Fruit fly (Drosophila melanogaster) whole organism, adult: ENCODE results near the gene CG33489.

Experiments used
- CG11617 ChIP-seq: fragments of 200-800 bp; sonication (Bioruptor generic); optimal IDR thresholded peaks from 2 replicates; lab custom pipeline; 2017; ENCODE audit warnings: mild to moderate bottlenecking, missing biosample characterization, missing genetic modification reagents, missing genetic modification characterization
- CG12768 ChIP-seq: fragments of 200-800 bp; sonication (Bioruptor generic); optimal IDR thresholded peaks from 2 replicates; lab custom pipeline; 2017; ENCODE audit warnings: missing biosample characterization, missing genetic modification characterization, mild to moderate bottlenecking, moderate library complexity, missing genetic modification reagents
- CG14711 ChIP-seq: fragments of 200-800 bp; sonication (Bioruptor generic); optimal IDR thresholded peaks from 2 replicates; lab custom pipeline; 2018; ENCODE audit warnings: missing biosample characterization, mild to moderate bottlenecking, missing genetic modification characterization, moderate library complexity
- CG1620 ChIP-seq: fragments of 200-800 bp; sonication (Bioruptor generic); optimal IDR thresholded peaks from 2 replicates; lab custom pipeline; 2016; ENCODE audit warnings: missing biosample characterization, missing genetic modification characterization
- CG33017 ChIP-seq: fragments of 200-800 bp; sonication (Bioruptor generic); optimal IDR thresholded peaks from 2 replicates; lab custom pipeline; 2018; ENCODE audit warnings: missing biosample characterization, mild to moderate bottlenecking, missing genetic modification characterization, moderate library complexity
- CG5204 ChIP-seq: fragments of 200-800 bp; sonication (Bioruptor generic); optimal IDR thresholded peaks from 2 replicates; lab custom pipeline; 2016; ENCODE audit warnings: missing biosample characterization, missing genetic modification characterization
- CG7045 ChIP-seq: fragments of 200-800 bp; sonication (Bioruptor generic); optimal IDR thresholded peaks from 2 replicates; lab custom pipeline; 2017; ENCODE audit warnings: missing biosample characterization, mild to moderate bottlenecking, missing genetic modification characterization
- CG7101 ChIP-seq: fragments of 200-800 bp; sonication (Bioruptor generic); optimal IDR thresholded peaks from 2 replicates; lab custom pipeline; 2018; ENCODE audit warnings: missing biosample characterization, mild to moderate bottlenecking, missing genetic modification characterization, moderate library complexity
- Clk ChIP-seq: fragments of 200-800 bp; sonication (Bioruptor generic); optimal IDR thresholded peaks from 2 replicates; lab custom pipeline; 2017; ENCODE audit warnings: missing biosample characterization, missing genetic modification characterization
- Crg-1 ChIP-seq: fragments of 200-800 bp; sonication (Bioruptor generic); optimal IDR thresholded peaks from 2 replicates; lab custom pipeline; 2016; ENCODE audit warnings: missing biosample characterization, missing genetic modification characterization
- Hr96 ChIP-seq: fragments of 200-800 bp; sonication (Bioruptor generic); optimal IDR thresholded peaks from 2 replicates; lab custom pipeline; 2016; ENCODE audit warnings: missing biosample characterization, missing genetic modification characterization
- Mnt ChIP-seq: fragments of 200-800 bp; sonication (Bioruptor generic); optimal IDR thresholded peaks from 2 replicates; lab custom pipeline; 2016; ENCODE audit warnings: missing biosample characterization, mild to moderate bottlenecking, missing genetic modification characterization
- bab1 ChIP-seq: fragments of 200-800 bp; sonication (Bioruptor generic); optimal IDR thresholded peaks from 3 replicates; lab custom pipeline; 2019; ENCODE audit warnings: missing biosample characterization, mild to moderate bottlenecking, missing genetic modification characterization, moderate library complexity
- cic ChIP-seq: fragments of 200-800 bp; sonication (Bioruptor generic); optimal IDR thresholded peaks from 2 replicates; lab custom pipeline; 2017; ENCODE audit warnings: missing biosample characterization, mild to moderate bottlenecking, missing genetic modification characterization, moderate library complexity
- cnc ChIP-seq, 2 experiments: fragments of >200 bp; optimal IDR thresholded peaks; 2 replicates each; lab custom pipeline; 2017
- kay ChIP-seq: fragments of 200-800 bp; sonication (Bioruptor generic); peaks from one replicate; lab custom pipeline; 2016; ENCODE audit warnings: missing biosample characterization, missing genetic modification characterization, borderline replicate concordance
- ovo ChIP-seq: fragments of 200-800 bp; sonication (Bioruptor generic); optimal IDR thresholded peaks from 2 replicates; lab custom pipeline; 2016; ENCODE audit warnings: missing biosample characterization, missing genetic modification characterization
- pad ChIP-seq: fragments of 200-800 bp; sonication (Bioruptor generic); optimal IDR thresholded peaks from 3 replicates; lab custom pipeline; 2017; ENCODE audit warnings: missing biosample characterization, missing genetic modification characterization, mild to moderate bottlenecking, moderate library complexity, missing genetic modification reagents
- tj ChIP-seq: fragments of 200-800 bp; sonication (Bioruptor generic); optimal IDR thresholded peaks from 3 replicates; lab custom pipeline; 2017; ENCODE audit warnings: missing biosample characterization, mild to moderate bottlenecking, missing genetic modification characterization, moderate library complexity
- toe ChIP-seq: fragments of 200-800 bp; sonication (Bioruptor generic); optimal IDR thresholded peaks from 2 replicates; lab custom pipeline; 2016; ENCODE audit warnings: missing biosample characterization, missing genetic modification characterization

Gene CG33489

DNA sequence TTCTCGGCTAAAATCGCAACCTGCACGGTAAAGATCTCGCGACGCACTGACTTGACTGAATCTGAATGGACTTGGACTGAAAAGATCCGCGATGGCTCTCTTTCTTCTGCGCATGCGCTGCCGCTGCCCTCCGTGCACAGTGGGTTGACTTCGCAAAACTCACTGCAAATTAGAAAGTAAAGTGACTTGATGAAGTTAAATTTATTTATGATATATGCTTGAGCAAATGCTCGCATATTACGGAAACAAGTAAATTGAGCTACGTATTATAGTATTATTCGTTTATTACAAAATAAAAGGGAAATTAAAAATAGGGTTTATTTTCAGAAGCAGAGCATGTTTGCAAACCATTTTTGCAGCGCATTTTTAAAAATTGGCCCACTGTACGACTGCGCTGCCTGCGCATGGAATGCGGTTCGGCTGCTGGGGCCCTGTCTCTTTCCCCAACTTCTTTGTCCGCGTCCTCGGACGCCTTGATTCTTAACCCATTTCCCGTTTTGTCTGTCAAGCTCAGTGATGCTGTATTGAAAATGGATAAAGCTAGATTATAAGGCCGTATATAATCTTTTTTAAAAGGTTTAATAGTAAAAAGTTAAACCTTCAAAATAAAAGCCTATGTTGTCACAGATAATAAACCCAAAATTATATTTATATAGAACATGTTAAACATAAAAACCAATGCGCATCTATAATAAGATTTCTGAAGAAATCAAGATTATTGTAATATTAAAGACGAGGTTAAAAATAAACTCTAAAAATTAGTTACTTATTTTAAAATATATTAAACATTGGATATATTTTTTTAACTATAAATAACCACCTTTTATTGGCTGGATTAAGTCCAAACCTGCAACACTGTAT, 11.1 kb upstream of the CG33489 start, which contains the start of gene rt:
Gene rt, minus strand, starts transcription at position 51 of the 861 bp plus-strand sequence.
- TF ChIP-seq CG33017 (tag; lab: Kevin White, UChicago) (no peak), CG7045 (GFP tag; lab: Kevin White, UChicago) (peak; percentile 31), Hr96 (GFP tag; lab: Kevin White, UChicago) (peak; percentile 10), pad (GFP tag; lab: Kevin White, UChicago) (peak; percentile 75), bab1 (GFP tag; lab: Kevin White, UChicago) (no peak), Clk (GFP tag; lab: Kevin White, UChicago) (no peak)

DNA sequence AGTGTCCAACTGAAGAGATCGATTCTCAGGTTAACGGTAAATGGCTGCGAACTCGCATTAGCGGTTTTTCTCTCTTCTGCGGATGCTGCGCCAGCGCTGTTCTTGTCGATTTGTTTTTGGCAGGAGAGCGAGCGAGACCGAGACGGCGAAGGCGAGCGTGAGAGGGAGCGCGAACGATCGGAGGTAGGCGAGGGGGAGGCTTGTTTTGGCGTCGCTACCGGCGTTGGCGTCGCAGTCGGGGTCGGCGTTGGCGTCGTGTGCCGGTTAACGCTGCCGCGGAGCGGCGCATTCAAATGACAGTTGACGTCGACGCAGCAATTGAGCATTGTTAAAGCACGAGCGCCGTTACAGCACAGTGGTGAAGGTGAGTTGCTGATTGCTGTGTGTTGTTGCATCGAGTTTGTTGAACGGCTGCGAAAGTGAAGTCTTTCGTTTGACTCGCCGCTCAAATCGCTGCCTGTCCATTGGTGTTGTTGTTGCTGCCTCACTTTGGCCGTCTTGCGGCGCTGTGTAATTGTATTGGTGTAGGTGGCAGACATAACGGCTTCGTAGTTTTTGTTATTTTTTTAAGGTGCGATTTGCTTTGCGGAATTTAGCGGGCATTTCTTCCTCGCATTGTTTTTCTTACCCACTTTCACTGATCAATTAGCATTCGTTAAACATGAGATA, 10.1 kb upstream of the CG33489 start:
- TF ChIP-seq CG7045 (GFP tag; lab: Kevin White, UChicago) (no peak), Mnt (no peak), toe (GFP tag; lab: Kevin White, UChicago) (no peak), ovo (GFP tag; lab: Kevin White, UChicago) (peak; percentile 96), pad (GFP tag; lab: Kevin White, UChicago) (peak; percentile 85), Hr96 (GFP tag; lab: Kevin White, UChicago) (no peak), cic (GFP tag; lab: Kevin White, UChicago) (no peak)

DNA sequence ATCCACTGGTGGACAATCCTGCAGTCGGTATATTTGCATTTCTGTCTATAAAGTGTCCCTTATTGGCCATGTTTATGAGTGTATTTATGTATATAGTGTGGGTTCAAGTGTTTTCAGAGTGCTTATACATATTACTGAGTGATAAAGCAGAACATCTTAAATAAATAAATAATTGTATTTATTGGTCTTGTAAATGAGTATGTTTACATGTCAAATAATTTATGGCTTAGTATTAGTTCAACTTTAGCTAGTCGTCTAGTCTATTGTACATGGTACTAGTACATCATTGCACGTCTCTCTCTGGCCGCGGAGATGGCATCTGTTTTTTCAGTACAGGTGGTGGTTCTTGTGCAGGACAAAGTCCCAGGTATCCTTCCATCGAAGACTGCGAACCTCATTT, 7.1 kb upstream of the CG33489 start, which contains the start of gene CG32086:
Gene CG32086, minus strand, starts transcription at position 101 of the 400 bp plus-strand sequence.
- TF ChIP-seq pad (GFP tag; lab: Kevin White, UChicago): no peak
- TF ChIP-seq bab1 (GFP tag; lab: Kevin White, UChicago): no peak
- no peak for TF ChIP-seq cic (GFP tag; lab: Kevin White, UChicago)
- TF ChIP-seq cnc (optimal IDR thresholded peaks at IDR 0.05; lab: Kevin White, UChicago): no peak
- TF ChIP-seq CG7101 (tag; lab: Kevin White, UChicago): no peak
- TF ChIP-seq CG14711 (tag; lab: Kevin White, UChicago): no peak
- no peak for TF ChIP-seq CG12768 (GFP tag; lab: Kevin White, UChicago)

DNA sequence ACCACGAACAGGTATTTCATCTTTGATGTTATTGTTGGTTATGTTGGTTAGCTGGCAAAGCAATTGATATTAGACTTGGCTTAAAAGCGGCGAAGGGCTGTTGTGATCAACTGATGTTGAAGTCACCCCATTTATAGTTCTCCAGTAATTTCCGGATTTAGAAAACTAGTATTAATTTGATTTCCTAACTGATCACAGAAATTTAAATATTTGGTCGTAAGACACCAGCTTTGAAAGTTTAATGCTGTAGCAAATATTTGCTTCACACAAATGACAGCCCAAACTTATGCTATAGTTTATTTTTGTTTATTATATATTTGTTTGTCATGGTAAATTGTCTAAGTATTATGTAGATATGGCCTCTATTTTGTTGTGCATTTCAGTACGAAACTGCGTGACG, 5.3 kb upstream of the CG33489 start, which contains the start of gene CG33269:
Gene CG33269, minus strand, starts transcription at position 101 of the 400 bp plus-strand sequence.
- TF ChIP-seq bab1 (GFP tag; lab: Kevin White, UChicago) (no peak), pad (GFP tag; lab: Kevin White, UChicago) (no peak), ovo (GFP tag; lab: Kevin White, UChicago) (no peak), CG12768 (GFP tag; lab: Kevin White, UChicago) (no peak), CG11617 (no peak), Hr96 (GFP tag; lab: Kevin White, UChicago) (no peak), CG14711 (tag; lab: Kevin White, UChicago) (no peak), toe (GFP tag; lab: Kevin White, UChicago) (no peak), CG5204 (GFP tag; lab: Kevin White, UChicago) (no peak), tj (no peak)

DNA sequence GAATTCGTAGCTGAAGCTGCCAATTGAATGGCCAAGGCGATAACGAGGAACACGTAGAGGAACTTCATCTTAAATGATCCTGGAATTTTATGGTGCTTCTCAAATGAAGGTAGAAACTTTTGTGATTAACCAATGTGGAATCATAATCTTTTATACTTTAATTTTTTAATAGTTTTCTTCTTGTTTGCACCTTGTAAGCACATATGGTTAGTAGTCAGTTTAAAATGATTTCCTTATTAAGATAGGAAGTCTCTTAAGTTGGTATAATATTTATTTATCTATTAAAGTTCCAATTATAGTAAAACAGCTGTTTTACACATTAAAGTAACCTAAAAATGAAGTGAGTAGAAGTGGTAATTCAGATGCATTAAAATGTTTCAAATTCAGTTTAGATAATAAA, 4.1 kb upstream of the CG33489 start, which contains the start of gene CG43391:
Gene CG43391, minus strand, starts transcription at position 101 of the 400 bp plus-strand sequence.
- TF ChIP-seq Crg-1 (GFP tag; lab: Kevin White, UChicago) (no peak), bab1 (GFP tag; lab: Kevin White, UChicago) (no peak), CG14711 (tag; lab: Kevin White, UChicago) (no peak), tj (no peak), Clk (GFP tag; lab: Kevin White, UChicago) (no peak), cnc (optimal IDR thresholded peaks at IDR 0.05; lab: Kevin White, UChicago) (no peak), kay (GFP tag; lab: Kevin White, UChicago) (no peak), CG33017 (tag; lab: Kevin White, UChicago) (no peak), CG12768 (GFP tag; lab: Kevin White, UChicago) (no peak), CG7045 (GFP tag; lab: Kevin White, UChicago) (no peak), Mnt (no peak), CG5204 (GFP tag; lab: Kevin White, UChicago) (no peak), ovo (GFP tag; lab: Kevin White, UChicago) (no peak), CG1620 (GFP tag; lab: Kevin White, UChicago) (no peak), CG7101 (tag; lab: Kevin White, UChicago) (no peak), CG11617 (no peak), Hr96 (GFP tag; lab: Kevin White, UChicago) (no peak), toe (GFP tag; lab: Kevin White, UChicago) (no peak)

DNA sequence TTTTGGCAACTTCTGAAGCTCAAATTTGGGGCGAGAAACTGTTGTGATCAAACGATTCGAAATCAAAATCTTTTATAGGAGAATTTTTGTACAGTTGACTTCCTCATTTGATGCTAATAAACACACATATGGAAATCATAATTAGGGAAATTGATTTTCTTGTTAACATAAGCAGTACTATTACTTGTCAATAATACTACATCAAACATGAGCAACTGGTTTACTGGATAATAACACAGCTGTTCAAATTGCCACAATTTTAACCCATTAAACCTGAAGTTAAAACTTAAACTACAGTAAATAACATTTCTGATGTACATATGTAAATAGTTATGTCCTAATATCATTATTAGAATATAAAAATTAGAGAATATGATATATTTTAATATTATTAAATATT, 3.1 kb upstream of the CG33489 start, which contains the start of gene CG43390:
Gene CG43390, minus strand, starts transcription at position 32 of the 400 bp plus-strand sequence.
- TF ChIP-seq Crg-1 (GFP tag; lab: Kevin White, UChicago) (no peak), CG14711 (tag; lab: Kevin White, UChicago) (no peak), Mnt (no peak), Clk (GFP tag; lab: Kevin White, UChicago) (no peak), cic (GFP tag; lab: Kevin White, UChicago) (no peak), CG7101 (tag; lab: Kevin White, UChicago) (no peak), CG12768 (GFP tag; lab: Kevin White, UChicago) (no peak), CG33017 (tag; lab: Kevin White, UChicago) (no peak), CG7045 (GFP tag; lab: Kevin White, UChicago) (no peak), pad (GFP tag; lab: Kevin White, UChicago) (no peak), CG5204 (GFP tag; lab: Kevin White, UChicago) (no peak), toe (GFP tag; lab: Kevin White, UChicago) (no peak), kay (GFP tag; lab: Kevin White, UChicago) (no peak), cnc (optimal IDR thresholded peaks at IDR 0.05; lab: Kevin White, UChicago) (no peak), bab1 (GFP tag; lab: Kevin White, UChicago) (no peak)
